Worm (Caenorhabditis elegans) whole organism, late embryonic: Measurements from ENCODE around the gene W08E12.6.
A peak's percentile ranks its signal among the peaks of the same experiment; 100 is the strongest.

Experiments used
- C08G9.2 ChIP-seq: sonication (generic microtip); optimal IDR thresholded peaks from 2 replicates; lab custom pipeline; 2016; ENCODE audit warnings: mild to moderate bottlenecking, missing genetic modification characterization, moderate library complexity, missing compliant biosample characterization
- C38D4.7 ChIP-seq: fragments of 200-800 bp; sonication (Bioruptor generic); optimal IDR thresholded peaks from 2 replicates; lab custom pipeline; 2018; ENCODE audit warnings: mild to moderate bottlenecking, missing genetic modification characterization, moderate library complexity, missing compliant biosample characterization
- F13H6.1 ChIP-seq: sonication (generic microtip); optimal IDR thresholded peaks from 2 replicates; lab custom pipeline; 2016; ENCODE audit warnings: missing genetic modification characterization, missing compliant biosample characterization
- K09A11.1 ChIP-seq: sonication (generic microtip); optimal IDR thresholded peaks from 2 replicates; lab custom pipeline; 2017; ENCODE audit warnings: antibody characterized with exemption, mild to moderate bottlenecking, missing genetic modification characterization, missing compliant biosample characterization; ENCODE audit not compliant: insufficient read depth
- T23F11.4 ChIP-seq: fragments of 200-800 bp; sonication (Bioruptor generic); optimal IDR thresholded peaks from 2 replicates; lab custom pipeline; 2018; ENCODE audit warnings: mild to moderate bottlenecking, missing genetic modification characterization, missing compliant biosample characterization
- Y22D7AL.16 ChIP-seq: sonication (generic microtip); optimal IDR thresholded peaks from 2 replicates; lab custom pipeline; 2016; ENCODE audit warnings: missing genetic modification characterization, missing compliant biosample characterization
- ama-1 ChIP-seq: fragments of 150-350 bp; optimal IDR thresholded peaks from 2 replicates; lab custom pipeline; 2014
- ceh-14 ChIP-seq: sonication (generic microtip); optimal IDR thresholded peaks from 2 replicates; lab custom pipeline; 2016; ENCODE audit warnings: missing genotype, missing genetic modification characterization, missing compliant biosample characterization
- ceh-18 ChIP-seq: sonication (generic microtip); optimal IDR thresholded peaks from 2 replicates; lab custom pipeline; 2016; ENCODE audit warnings: missing genetic modification characterization, missing compliant biosample characterization
- ceh-19 ChIP-seq: fragments of 200-800 bp; sonication (Bioruptor generic); optimal IDR thresholded peaks from 2 replicates; lab custom pipeline; 2018; ENCODE audit warnings: mild to moderate bottlenecking, missing genetic modification characterization, missing compliant biosample characterization
- ceh-2 ChIP-seq: sonication (generic microtip); optimal IDR thresholded peaks from 2 replicates; lab custom pipeline; 2016; ENCODE audit warnings: missing genotype, missing genetic modification characterization, missing compliant biosample characterization
- ceh-30 ChIP-seq: fragments of 150-350 bp; optimal IDR thresholded peaks from 2 replicates; lab custom pipeline; 2014; ENCODE audit warnings: missing biosample characterization, missing genetic modification characterization
- ceh-31 ChIP-seq: sonication (generic microtip); optimal IDR thresholded peaks from 2 replicates; lab custom pipeline; 2016; ENCODE audit warnings: missing genetic modification characterization, missing compliant biosample characterization
- ceh-34 ChIP-seq: sonication (generic microtip); optimal IDR thresholded peaks from 2 replicates; lab custom pipeline; 2016; ENCODE audit warnings: mild to moderate bottlenecking, missing genetic modification characterization, missing compliant biosample characterization
- ceh-48 ChIP-seq: sonication (generic microtip); optimal IDR thresholded peaks from 2 replicates; lab custom pipeline; 2016; ENCODE audit warnings: missing genetic modification characterization, inconsistent platforms, missing compliant biosample characterization
- ceh-6 ChIP-seq: fragments of 200-800 bp; sonication (Bioruptor generic); optimal IDR thresholded peaks from 2 replicates; lab custom pipeline; 2018; ENCODE audit warnings: mild to moderate bottlenecking, missing genetic modification characterization, missing compliant biosample characterization
- ceh-9 ChIP-seq: sonication (generic microtip); optimal IDR thresholded peaks from 2 replicates; lab custom pipeline; 2016; ENCODE audit warnings: mild to moderate bottlenecking, missing genetic modification characterization, inconsistent platforms, missing compliant biosample characterization
- che-1 ChIP-seq: sonication (generic microtip); optimal IDR thresholded peaks from 2 replicates; lab custom pipeline; 2016; ENCODE audit warnings: mild to moderate bottlenecking, missing genetic modification characterization, missing compliant biosample characterization
- dmd-4 ChIP-seq: sonication (generic microtip); optimal IDR thresholded peaks from 2 replicates; lab custom pipeline; 2016; ENCODE audit warnings: borderline replicate concordance, missing genetic modification characterization, missing compliant biosample characterization
- elt-2 ChIP-seq: sonication (generic microtip); optimal IDR thresholded peaks from 2 replicates; lab custom pipeline; 2016; ENCODE audit warnings: missing genetic modification reagents, missing genetic modification characterization, missing compliant biosample characterization
- ets-4 ChIP-seq: sonication (generic microtip); optimal IDR thresholded peaks from 2 replicates; lab custom pipeline; 2016; ENCODE audit warnings: missing genetic modification characterization, missing compliant biosample characterization
- eyg-1 ChIP-seq: sonication (generic microtip); optimal IDR thresholded peaks from 2 replicates; lab custom pipeline; 2016; ENCODE audit warnings: missing genotype, missing genetic modification characterization, missing compliant biosample characterization
- fkh-10 ChIP-seq: fragments of 150-350 bp; optimal IDR thresholded peaks from 2 replicates; lab custom pipeline; 2014; ENCODE audit warnings: missing biosample characterization, missing genetic modification reagents, missing genetic modification characterization
- fkh-6 ChIP-seq: sonication (generic microtip); optimal IDR thresholded peaks from 2 replicates; lab custom pipeline; 2016; ENCODE audit warnings: missing genetic modification characterization, missing compliant biosample characterization
- gmeb-2 ChIP-seq: sonication (generic microtip); optimal IDR thresholded peaks from 2 replicates; lab custom pipeline; 2016; ENCODE audit warnings: missing genetic modification characterization, inconsistent platforms, missing compliant biosample characterization
- hlh-13 ChIP-seq: fragments of 200-800 bp; sonication (Bioruptor generic); optimal IDR thresholded peaks from 2 replicates; lab custom pipeline; 2018; ENCODE audit warnings: mild to moderate bottlenecking, missing genetic modification characterization, missing compliant biosample characterization
- hlh-15 ChIP-seq: sonication (generic microtip); optimal IDR thresholded peaks from 2 replicates; lab custom pipeline; 2016; ENCODE audit warnings: missing genetic modification characterization, missing compliant biosample characterization
- hlh-30 ChIP-seq: sonication (generic microtip); optimal IDR thresholded peaks from 2 replicates; lab custom pipeline; 2017; ENCODE audit warnings: antibody characterized with exemption, missing genetic modification characterization, missing compliant biosample characterization; ENCODE audit not compliant: insufficient read depth
- hlh-6 ChIP-seq: sonication (generic microtip); optimal IDR thresholded peaks from 2 replicates; lab custom pipeline; 2016; ENCODE audit warnings: missing genotype, missing genetic modification characterization, missing compliant biosample characterization
- lim-6 ChIP-seq: sonication (generic microtip); optimal IDR thresholded peaks from 2 replicates; lab custom pipeline; 2016; ENCODE audit warnings: missing genetic modification characterization, missing compliant biosample characterization
- madf-2 ChIP-seq: sonication (generic microtip); optimal IDR thresholded peaks from 2 replicates; lab custom pipeline; 2017; ENCODE audit warnings: missing genetic modification characterization, missing compliant biosample characterization
- mec-3 ChIP-seq: sonication (generic microtip); optimal IDR thresholded peaks from 2 replicates; lab custom pipeline; 2016; ENCODE audit warnings: borderline replicate concordance, missing genetic modification characterization, missing compliant biosample characterization
- nfya-1 ChIP-seq: sonication (generic microtip); optimal IDR thresholded peaks from 2 replicates; lab custom pipeline; 2017; ENCODE audit warnings: missing genetic modification characterization, mild to moderate bottlenecking, missing compliant biosample characterization, antibody characterized with exemption, moderate library complexity
- nhr-11 ChIP-seq: fragments of 150-350 bp; optimal IDR thresholded peaks from 2 replicates; lab custom pipeline; 2014; ENCODE audit warnings: missing biosample characterization, missing genetic modification characterization
- npax-4 ChIP-seq: sonication (generic microtip); optimal IDR thresholded peaks from 2 replicates; lab custom pipeline; 2016; ENCODE audit warnings: missing genetic modification characterization, missing compliant biosample characterization
- odd-2 ChIP-seq: sonication (generic microtip); optimal IDR thresholded peaks from 2 replicates; lab custom pipeline; 2017; ENCODE audit warnings: antibody characterized with exemption, mild to moderate bottlenecking, missing genetic modification characterization, missing compliant biosample characterization
- pag-3 ChIP-seq: sonication (generic microtip); optimal IDR thresholded peaks from 2 replicates; lab custom pipeline; 2016; ENCODE audit warnings: missing compliant biosample characterization, missing genetic modification characterization, borderline replicate concordance
- pax-1 ChIP-seq: fragments of 150-350 bp; optimal IDR thresholded peaks from 2 replicates; lab custom pipeline; 2014; ENCODE audit warnings: missing biosample characterization, missing genetic modification characterization
- pha-2 ChIP-seq: sonication (generic microtip); optimal IDR thresholded peaks from 2 replicates; lab custom pipeline; 2017; ENCODE audit warnings: mild to moderate bottlenecking, missing genetic modification characterization, missing compliant biosample characterization
- pha-4 ChIP-seq: fragments of 150-350 bp; optimal IDR thresholded peaks from 2 replicates; lab custom pipeline; 2018; ENCODE audit warnings: missing biosample characterization, missing genetic modification reagents, missing genetic modification characterization
- pqm-1 ChIP-seq: sonication (generic microtip); optimal IDR thresholded peaks from 2 replicates; lab custom pipeline; 2016; ENCODE audit warnings: missing genetic modification characterization, missing compliant biosample characterization
- pros-1 ChIP-seq: fragments of 150-350 bp; optimal IDR thresholded peaks from 2 replicates; lab custom pipeline; 2014; ENCODE audit warnings: missing biosample characterization, missing genetic modification reagents, missing genetic modification characterization
- ref-2 ChIP-seq: sonication (generic microtip); optimal IDR thresholded peaks from 2 replicates; lab custom pipeline; 2016; ENCODE audit warnings: missing genetic modification characterization, missing compliant biosample characterization
- sox-2 ChIP-seq: fragments of 200-800 bp; sonication (Bioruptor generic); IDR thresholded peaks from 2 replicates; pipeline ENCODE4 v1.3.6; 2022; ENCODE audit warnings: missing genetic modification reagents, missing genetic modification characterization, missing compliant biosample characterization
- sox-4 ChIP-seq: sonication (generic microtip); optimal IDR thresholded peaks from 2 replicates; lab custom pipeline; 2017; ENCODE audit warnings: mild to moderate bottlenecking, missing genetic modification characterization, inconsistent platforms, missing compliant biosample characterization
- syd-9 ChIP-seq: sonication (generic microtip); optimal IDR thresholded peaks from 2 replicates; lab custom pipeline; 2016; ENCODE audit warnings: mild to moderate bottlenecking, missing genetic modification characterization, moderate library complexity, missing compliant biosample characterization
- tbx-2 ChIP-seq: sonication (generic microtip); optimal IDR thresholded peaks from 2 replicates; lab custom pipeline; 2016; ENCODE audit warnings: missing genetic modification characterization, missing compliant biosample characterization
- tbx-7 ChIP-seq: sonication (generic microtip); optimal IDR thresholded peaks from 2 replicates; lab custom pipeline; 2016; ENCODE audit warnings: missing genotype, missing genetic modification characterization, missing compliant biosample characterization
- unc-3 ChIP-seq, 2 experiments: fragments of 200-800 bp in 1 of 2; sonication (Bioruptor generic) in 1 of 2; sonication (generic microtip) in 1 of 2; conservative IDR thresholded peaks in 1 of 2; optimal IDR thresholded peaks in 1 of 2; 2 replicates each; pipeline versions ENCODE4 v1.3.6 to Lab custom; 2016 to 2022; ENCODE audit warnings: missing compliant biosample characterization in 2 of 2, missing genetic modification characterization in 2 of 2, missing genetic modification reagents in 1 of 2
- unc-55 ChIP-seq: sonication (generic microtip); optimal IDR thresholded peaks from 2 replicates; lab custom pipeline; 2017; ENCODE audit warnings: missing biosample characterization, missing genetic modification reagents, missing genetic modification characterization
- zip-5 ChIP-seq: sonication (generic microtip); optimal IDR thresholded peaks from 2 replicates; lab custom pipeline; 2016; ENCODE audit warnings: missing genetic modification characterization, missing compliant biosample characterization

The W08E12.6 gene

DNA sequence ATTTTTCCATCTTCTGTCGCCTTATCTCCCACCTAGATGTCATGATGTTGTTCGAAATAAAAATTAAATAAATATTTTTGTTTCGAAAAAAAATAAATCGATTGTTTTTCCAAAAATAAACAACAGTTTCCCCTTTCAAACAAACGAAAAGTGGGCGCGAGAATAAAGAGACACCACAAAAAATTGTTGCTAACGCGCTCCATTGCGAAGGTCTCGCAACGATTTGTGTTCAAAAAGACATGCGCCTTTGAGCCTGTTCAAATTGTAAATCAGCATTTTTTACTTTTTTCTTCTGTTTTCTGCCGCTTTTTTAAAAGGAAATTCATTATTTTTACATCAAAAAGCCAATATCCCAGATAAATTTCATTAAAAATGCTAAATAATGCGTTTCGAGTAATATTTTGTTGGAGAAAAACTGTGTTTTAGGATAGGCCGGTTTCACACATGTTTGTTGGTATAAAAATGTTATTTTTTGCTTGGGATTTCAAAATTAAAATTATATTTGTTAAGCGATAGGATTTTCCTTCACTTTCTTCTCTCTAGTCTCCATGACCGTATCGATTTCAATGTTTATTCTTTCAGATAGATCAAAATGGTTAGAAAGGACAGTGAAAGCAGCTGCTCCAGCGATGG lies 3.7 kb upstream of the W08E12.6 start, which contains the start of gene W08E12.7:
W08E12.7 (plus strand) TSS at position 583 of the 633 bp plus-strand sequence.
- TF ChIP-seq pha-4 (tag; lab: Kevin White, UChicago) (no peak), hlh-15 (tag; lab: Kevin White, UChicago) (peak; percentile 41), lim-6 (tag; lab: Kevin White, UChicago) (no peak), sox-4 (no peak), hlh-13 (GFP tag; lab: Kevin White, UChicago) (no peak), ama-1 (lab: Kevin White, UChicago) (no peak), pag-3 (tag; lab: Kevin White, UChicago) (no peak), gmeb-2 (tag; lab: Kevin White, UChicago) (no peak), Y22D7AL.16 (tag; lab: Kevin White, UChicago) (no peak), odd-2 (tag; lab: Kevin White, UChicago) (no peak), ceh-48 (tag; lab: Kevin White, UChicago) (peak; percentile 22), elt-2 (tag; lab: Kevin White, UChicago) (peak; percentile 79), tbx-2 (tag; lab: Kevin White, UChicago) (peak; percentile 91), ceh-34 (tag; lab: Kevin White, UChicago) (peak; percentile 91), hlh-6 (tag; lab: Kevin White, UChicago) (no peak), ceh-9 (tag; lab: Kevin White, UChicago) (no peak), madf-2 (tag; lab: Kevin White, UChicago) (peak; percentile 60), fkh-10 (GFP tag; lab: Kevin White, UChicago) (no peak), tbx-7 (tag; lab: Kevin White, UChicago) (peak; percentile 33), ceh-31 (peak; percentile 94), syd-9 (tag; lab: Kevin White, UChicago) (peak; percentile 35), C38D4.7 (GFP tag; lab: Kevin White, UChicago) (peak; percentile 5), che-1 (tag; lab: Kevin White, UChicago) (peak; percentile 25), zip-5 (tag; lab: Kevin White, UChicago) (peak; percentile 47), ceh-30 (tag; lab: Kevin White, UChicago) (peak; percentile 23), ceh-14 (tag; lab: Kevin White, UChicago) (peak; percentile 78), dmd-4 (tag; lab: Kevin White, UChicago) (peak; percentile 69), C08G9.2 (tag; lab: Kevin White, UChicago) (peak; percentile 65), ref-2 (peak; percentile 91), F13H6.1 (tag; lab: Kevin White, UChicago) (peak; percentile 57), nhr-11 (tag; lab: Kevin White, UChicago) (no peak), ceh-2 (tag; lab: Kevin White, UChicago) (peak; percentile 72), pha-2 (tag; lab: Kevin White, UChicago) (peak; percentile 15), T23F11.4 (GFP tag; lab: Kevin White, UChicago) (peak; percentile 17), pros-1 (tag; lab: Kevin White, UChicago) (peak; percentile 36), pqm-1 (tag; lab: Kevin White, UChicago) (peak; percentile 25), ceh-6 (GFP tag; lab: Kevin White, UChicago) (peak; percentile 22), sox-2 (GFP tag; lab: Robert Waterston, UW) (peak; percentile 49), mec-3 (no peak), unc-3 (GFP tag; conservative IDR thresholded peaks at IDR 0.05; lab: Robert Waterston, UW) (peak; percentile 49), unc-3 (tag; optimal IDR thresholded peaks at IDR 0.05; lab: Kevin White, UChicago) (peak; percentile 60), unc-55 (GFP tag; lab: Kevin White, UChicago) (peak; percentile 63), ets-4 (tag; lab: Kevin White, UChicago) (peak; percentile 84), eyg-1 (peak; percentile 42), pax-1 (tag; lab: Kevin White, UChicago) (peak; percentile 34), fkh-6 (no peak), nfya-1 (peak; percentile 89), ceh-19 (GFP tag; lab: Kevin White, UChicago) (peak; percentile 15), ceh-18 (tag; lab: Kevin White, UChicago) (peak; percentile 87), K09A11.1 (peak; percentile 41), hlh-30 (peak; percentile 85), npax-4 (peak; percentile 4)
